Worm (Caenorhabditis elegans) whole organism, young adult: ENCODE data around the gene eco-1.

Source experiments
- B0261.1 ChIP-seq: sonication (generic microtip); optimal IDR thresholded peaks from 2 replicates; lab custom pipeline; 2016; ENCODE audit warnings: mild to moderate bottlenecking, missing genetic modification characterization, moderate library complexity, missing compliant biosample characterization
- B0336.3 ChIP-seq: fragments of 200-800 bp; sonication (Bioruptor generic); IDR thresholded peaks from 2 replicates; pipeline ENCODE4 v1.3.6; 2022; ENCODE audit warnings: missing genetic modification characterization, missing compliant biosample characterization
- F22D6.2 ChIP-seq: sonication (generic microtip); optimal IDR thresholded peaks from 2 replicates; lab custom pipeline; 2016; ENCODE audit warnings: mild to moderate bottlenecking, missing genetic modification characterization, missing compliant biosample characterization
- F33H1.4 ChIP-seq: fragments of 200-800 bp; sonication (Bioruptor generic); IDR thresholded peaks from 2 replicates; pipeline ENCODE4 v1.3.6; 2022; ENCODE audit warnings: missing genetic modification reagents, missing genetic modification characterization, missing compliant biosample characterization
- F55B11.4 ChIP-seq: sonication (generic microtip); optimal IDR thresholded peaks from 2 replicates; lab custom pipeline; 2016; ENCODE audit warnings: missing compliant biosample characterization, missing genetic modification characterization, borderline replicate concordance; ENCODE audit not compliant: insufficient read depth
- F57A8.1 ChIP-seq: fragments of 200-800 bp; sonication (Bioruptor generic); optimal IDR thresholded peaks from 2 replicates; lab custom pipeline; 2018; ENCODE audit warnings: mild to moderate bottlenecking, missing genetic modification characterization, moderate library complexity, missing compliant biosample characterization
- F57C9.4 ChIP-seq: sonication (generic microtip); optimal IDR thresholded peaks from 2 replicates; lab custom pipeline; 2017; ENCODE audit warnings: mild to moderate bottlenecking, missing genetic modification characterization, missing compliant biosample characterization
- T26A5.8 ChIP-seq: sonication (generic microtip); optimal IDR thresholded peaks from 2 replicates; lab custom pipeline; 2016; ENCODE audit warnings: missing genetic modification characterization, missing compliant biosample characterization
- Y53G8AR.9 ChIP-seq: fragments of 200-800 bp; sonication (Bioruptor generic); conservative IDR thresholded peaks from 2 replicates; pipeline ENCODE4 v1.3.6; 2022; ENCODE audit warnings: missing genetic modification reagents, missing genetic modification characterization, missing compliant biosample characterization
- Y56A3A.18 ChIP-seq: fragments of 200-800 bp; sonication (Bioruptor generic); IDR thresholded peaks from 2 replicates; pipeline ENCODE4 v1.3.6; 2022; ENCODE audit warnings: missing genetic modification reagents, missing genetic modification characterization, missing compliant biosample characterization
- Y95B8A.8 ChIP-seq: fragments of 200-800 bp; sonication (Bioruptor generic); IDR thresholded peaks from 2 replicates; pipeline ENCODE4 v1.3.6; 2022; ENCODE audit warnings: missing genetic modification reagents, missing genetic modification characterization, missing compliant biosample characterization
- ZK185.1 ChIP-seq: sonication (generic microtip); optimal IDR thresholded peaks from 2 replicates; lab custom pipeline; 2016; ENCODE audit warnings: mild to moderate bottlenecking, missing genetic modification characterization, missing compliant biosample characterization; ENCODE audit not compliant: poor library complexity, severe bottlenecking
- ama-1 ChIP-seq, 3 experiments: fragments of 150-350 bp in 1 of 3; sonication (generic microtip) in 2 of 3; optimal IDR thresholded peaks; 2 replicates each; lab custom pipeline; 2014 to 2018; ENCODE audit warnings: missing biosample characterization in 2 of 3, missing genetic modification characterization in 2 of 3, missing genetic modification reagents in 2 of 3
- aptf-3 ChIP-seq: fragments of 200-800 bp; sonication (Bioruptor generic); IDR thresholded peaks from 2 replicates; pipeline ENCODE4 v1.3.6; 2022; ENCODE audit warnings: missing genetic modification characterization, missing compliant biosample characterization
- atf-7 ChIP-seq: sonication (generic microtip); optimal IDR thresholded peaks from 2 replicates; lab custom pipeline; 2017; ENCODE audit warnings: mild to moderate bottlenecking, missing genetic modification characterization, missing compliant biosample characterization
- attf-6 ChIP-seq: fragments of 200-800 bp; sonication (Bioruptor generic); IDR thresholded peaks from 2 replicates; pipeline ENCODE4 v1.3.6; 2022; ENCODE audit warnings: missing genetic modification reagents, missing genetic modification characterization, missing compliant biosample characterization
- ceh-79 ChIP-seq: sonication (generic microtip); optimal IDR thresholded peaks from 2 replicates; lab custom pipeline; 2017; ENCODE audit warnings: mild to moderate bottlenecking, missing genetic modification characterization, missing compliant biosample characterization
- ceh-91 ChIP-seq: fragments of 200-800 bp; sonication (Bioruptor generic); IDR thresholded peaks from 2 replicates; pipeline ENCODE4 v1.3.6; 2022; ENCODE audit warnings: missing genetic modification reagents, missing genetic modification characterization, missing compliant biosample characterization
- dpff-1 ChIP-seq: sonication (generic microtip); optimal IDR thresholded peaks from 2 replicates; lab custom pipeline; 2017; ENCODE audit warnings: mild to moderate bottlenecking, missing genetic modification characterization, missing compliant biosample characterization
- egl-44 ChIP-seq: fragments of 200-800 bp; sonication (Bioruptor generic); IDR thresholded peaks from 2 replicates; pipeline ENCODE4 v1.3.6; 2022; ENCODE audit warnings: missing genetic modification reagents, missing genetic modification characterization, missing compliant biosample characterization
- ekl-4 ChIP-seq: fragments of 200-800 bp; sonication (Bioruptor generic); IDR thresholded peaks from 2 replicates; pipeline ENCODE4 v1.3.6; 2022; ENCODE audit warnings: missing genetic modification reagents, missing genetic modification characterization, missing compliant biosample characterization
- ets-4 ChIP-seq: fragments of 200-800 bp; sonication (Bioruptor generic); optimal IDR thresholded peaks from 2 replicates; lab custom pipeline; 2018; ENCODE audit warnings: mild to moderate bottlenecking, missing genetic modification characterization, missing compliant biosample characterization
- gei-17 ChIP-seq: fragments of 200-800 bp; sonication (Bioruptor generic); optimal IDR thresholded peaks from 2 replicates; lab custom pipeline; 2018; ENCODE audit warnings: mild to moderate bottlenecking, missing genetic modification characterization, missing compliant biosample characterization
- hlh-26 ChIP-seq: fragments of 200-800 bp; sonication (Bioruptor generic); conservative IDR thresholded peaks from 2 replicates; pipeline ENCODE4 v1.3.6; 2022; ENCODE audit warnings: missing genetic modification reagents, missing genetic modification characterization, missing compliant biosample characterization
- hsf-1 ChIP-seq: fragments of 200-800 bp; sonication (Bioruptor generic); IDR thresholded peaks from 2 replicates; pipeline ENCODE4 v1.3.6; 2022; ENCODE audit warnings: missing genetic modification reagents, missing genetic modification characterization, missing compliant biosample characterization
- lin-26 ChIP-seq: fragments of 200-800 bp; sonication (Bioruptor generic); IDR thresholded peaks from 2 replicates; pipeline ENCODE4 v1.3.6; 2022; ENCODE audit warnings: missing genetic modification reagents, missing genetic modification characterization, missing compliant biosample characterization
- lin-40 ChIP-seq: sonication (generic microtip); optimal IDR thresholded peaks from 2 replicates; lab custom pipeline; 2016; ENCODE audit warnings: missing genetic modification characterization, mild to moderate bottlenecking, missing compliant biosample characterization, missing genotype, missing genetic modification reagents
- madf-8 ChIP-seq: fragments of 200-800 bp; sonication (Bioruptor generic); conservative IDR thresholded peaks from 2 replicates; pipeline ENCODE4 v1.3.6; 2022; ENCODE audit warnings: missing genetic modification reagents, missing genetic modification characterization, missing compliant biosample characterization
- mel-28 ChIP-seq: sonication (generic microtip); optimal IDR thresholded peaks from 2 replicates; lab custom pipeline; 2016; ENCODE audit warnings: borderline replicate concordance, mild to moderate bottlenecking, missing genetic modification characterization, missing compliant biosample characterization
- mxl-1 ChIP-seq: sonication (generic microtip); optimal IDR thresholded peaks from 2 replicates; lab custom pipeline; 2016; ENCODE audit warnings: missing genetic modification characterization, missing compliant biosample characterization
- nfyb-1 ChIP-seq: fragments of 200-800 bp; sonication (Bioruptor generic); IDR thresholded peaks from 2 replicates; pipeline ENCODE4 v1.3.6; 2022; ENCODE audit warnings: missing genetic modification reagents, missing genetic modification characterization, missing compliant biosample characterization
- nhr-90 ChIP-seq: sonication (generic microtip); optimal IDR thresholded peaks from 2 replicates; lab custom pipeline; 2016; ENCODE audit warnings: missing genotype, mild to moderate bottlenecking, missing genetic modification characterization, missing compliant biosample characterization
- pbrm-1 ChIP-seq: fragments of 200-800 bp; sonication (Bioruptor generic); IDR thresholded peaks from 2 replicates; pipeline ENCODE4 v1.3.6; 2022; ENCODE audit warnings: missing genetic modification reagents, missing genetic modification characterization, missing compliant biosample characterization
- pha-4 ChIP-seq: fragments of 150-350 bp; sonication (generic microtip); optimal IDR thresholded peaks from 2 replicates; lab custom pipeline; 2014; ENCODE audit warnings: missing biosample characterization, missing genetic modification reagents, missing genetic modification characterization
- repo-1 ChIP-seq: sonication (generic microtip); optimal IDR thresholded peaks from 2 replicates; lab custom pipeline; 2017; ENCODE audit warnings: mild to moderate bottlenecking, missing genetic modification characterization, missing compliant biosample characterization
- rpc-1 ChIP-seq, 2 experiments: fragments of 150-350 bp in 1 of 2; sonication (generic microtip) in 1 of 2; optimal IDR thresholded peaks; 2 replicates each; lab custom pipeline; 2014 to 2018; ENCODE audit warnings: missing biosample characterization in 1 of 2, missing genetic modification characterization in 1 of 2, missing genetic modification reagents in 1 of 2, missing genotype in 1 of 2
- snpc-4 ChIP-seq, 5 experiments: fragments of 150-350 bp in 1 of 5; sonication (generic microtip) in 4 of 5; optimal IDR thresholded peaks; 2 replicates each; lab custom pipeline; 2014 to 2018; ENCODE audit warnings: missing genetic modification characterization in 5 of 5, missing biosample characterization in 3 of 5, antibody characterized with exemption in 2 of 5, mild to moderate bottlenecking in 2 of 5, missing compliant biosample characterization in 2 of 5, missing genotype in 2 of 5, moderate library complexity in 2 of 5, missing genetic modification reagents in 1 of 5
- somi-1 ChIP-seq: fragments of 200-800 bp; sonication (Bioruptor generic); optimal IDR thresholded peaks from 2 replicates; lab custom pipeline; 2018; ENCODE audit warnings: mild to moderate bottlenecking, missing genetic modification characterization, missing compliant biosample characterization
- tbp1 ChIP-seq: fragments of 200-800 bp; sonication (Bioruptor generic); optimal IDR thresholded peaks from 2 replicates; lab custom pipeline; 2018; ENCODE audit warnings: mild to moderate bottlenecking, missing genetic modification characterization, missing compliant biosample characterization
- tbx-9 ChIP-seq: sonication (generic microtip); optimal IDR thresholded peaks from 2 replicates; lab custom pipeline; 2016; ENCODE audit warnings: borderline replicate concordance, missing genetic modification characterization, inconsistent platforms, missing compliant biosample characterization
- tlf-1 ChIP-seq: fragments of 200-800 bp; sonication (Bioruptor generic); optimal IDR thresholded peaks from 2 replicates; lab custom pipeline; 2018; ENCODE audit warnings: mild to moderate bottlenecking, missing genetic modification characterization, missing compliant biosample characterization
- zim-3 ChIP-seq: sonication (generic microtip); optimal IDR thresholded peaks from 2 replicates; lab custom pipeline; 2017; ENCODE audit warnings: mild to moderate bottlenecking, missing genetic modification characterization, moderate library complexity, missing compliant biosample characterization
- ztf-18 ChIP-seq: sonication (generic microtip); optimal IDR thresholded peaks from 2 replicates; lab custom pipeline; 2016; ENCODE audit warnings: missing genotype, mild to moderate bottlenecking, missing genetic modification characterization, missing compliant biosample characterization
- ztf-28 ChIP-seq: fragments of 200-800 bp; sonication (Bioruptor generic); IDR thresholded peaks from 2 replicates; pipeline ENCODE4 v1.3.6; 2022; ENCODE audit warnings: missing genetic modification reagents, missing genetic modification characterization, missing compliant biosample characterization
- ztf-3 ChIP-seq: fragments of 200-800 bp; sonication (Bioruptor generic); optimal IDR thresholded peaks from 2 replicates; lab custom pipeline; 2018; ENCODE audit warnings: mild to moderate bottlenecking, missing genetic modification characterization, missing compliant biosample characterization

The eco-1 gene

DNA sequence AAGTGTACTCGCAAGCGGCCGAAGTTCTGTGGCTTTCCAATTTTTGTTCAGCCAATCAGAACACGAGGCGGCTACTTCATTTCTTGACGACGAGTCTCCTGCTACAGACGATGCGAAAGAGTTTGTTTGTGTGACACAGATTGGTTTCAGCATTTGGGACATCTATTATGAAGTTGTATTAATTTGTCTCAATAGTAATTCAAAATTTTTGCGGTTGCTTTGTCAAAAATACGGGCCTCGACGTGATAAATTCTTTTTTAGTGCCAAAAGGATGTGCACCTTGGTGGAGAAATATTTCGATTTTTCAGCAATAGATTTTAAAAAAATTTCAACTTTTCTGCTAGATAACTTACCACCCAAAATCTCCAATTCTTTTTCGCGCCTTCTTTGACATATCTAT lies 11.7 kb upstream of the eco-1 start:
- TF ChIP-seq aptf-3 (no peak), gei-17 (no peak), repo-1 (no peak), rpc-1 (optimal IDR thresholded peaks at IDR 0.05; lab: Kevin White, UChicago) (no peak), rpc-1 (tag; optimal IDR thresholded peaks at IDR 0.05; lab: Kevin White, UChicago) (no peak), ztf-3 (GFP tag; lab: Kevin White, UChicago) (no peak), tbp1 (GFP tag; lab: Kevin White, UChicago) (peak; percentile 25), zim-3 (tag; lab: Kevin White, UChicago) (no peak), ztf-28 (GFP tag; lab: Robert Waterston, UW) (no peak)

DNA sequence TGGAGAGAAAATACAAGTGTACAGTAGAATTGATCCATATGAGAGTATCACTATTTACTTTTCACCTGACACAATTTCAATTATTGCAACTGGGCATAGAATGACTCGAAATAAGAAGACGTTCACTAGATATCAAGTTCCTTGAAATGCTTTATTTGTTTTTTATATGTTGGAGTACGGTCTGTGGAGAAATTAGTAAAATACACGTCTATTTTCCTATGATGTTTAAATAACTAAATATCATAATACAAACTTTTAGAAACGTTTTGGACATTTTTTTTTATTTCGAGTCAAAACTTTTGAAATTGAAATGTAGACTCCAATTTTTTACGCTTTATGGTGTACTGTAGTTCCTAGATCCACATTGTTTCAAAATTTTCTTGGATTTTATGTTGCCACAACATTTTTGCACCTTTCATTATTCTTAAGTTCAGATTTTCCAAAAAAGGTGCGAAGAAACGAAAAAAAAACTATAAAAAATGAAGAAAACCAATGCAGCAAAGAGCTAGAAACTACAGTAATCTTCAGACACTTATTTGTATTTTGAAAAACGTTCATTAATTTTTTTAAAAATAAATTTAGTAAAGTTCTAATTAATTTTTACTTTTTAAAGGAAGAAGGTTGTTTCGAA lies 10.6 kb upstream of the eco-1 start:
- TF ChIP-seq ztf-18 (tag; lab: Kevin White, UChicago) (no peak), Y95B8A.8 (GFP tag; lab: Robert Waterston, UW) (0 out of 2 replicates have a peak, but pooled peaks have one; percentile 11), B0336.3 (GFP tag; lab: Robert Waterston, UW) (0 out of 2 replicates have a peak, but pooled peaks have one; percentile 13), ama-1 (optimal IDR thresholded peaks at IDR 0.05; lab: Kevin White, UChicago) (peak; percentile 41), ama-1 (GFP tag; optimal IDR thresholded peaks at IDR 0.05; lab: Kevin White, UChicago) (no peak), nhr-90 (tag; lab: Kevin White, UChicago) (no peak), ceh-91 (GFP tag; lab: Robert Waterston, UW) (no peak), tbx-9 (tag; lab: Kevin White, UChicago) (no peak), madf-8 (GFP tag; lab: Robert Waterston, UW) (no peak), T26A5.8 (tag; lab: Kevin White, UChicago) (peak; percentile 21), hsf-1 (GFP tag; lab: Robert Waterston, UW) (no peak), somi-1 (GFP tag; lab: Kevin White, UChicago) (peak; percentile 34), egl-44 (GFP tag; lab: Robert Waterston, UW) (no peak), pha-4 (no peak), ztf-28 (GFP tag; lab: Robert Waterston, UW) (no peak), snpc-4 (GFP tag; optimal IDR thresholded peaks at IDR 0.05; lab: Kevin White, UChicago) (no peak), snpc-4 (tag; optimal IDR thresholded peaks at IDR 0.05; lab: Kevin White, UChicago) (no peak), tlf-1 (GFP tag; lab: Kevin White, UChicago) (no peak), ets-4 (GFP tag; lab: Kevin White, UChicago) (no peak), F57A8.1 (GFP tag; lab: Kevin White, UChicago) (no peak), mxl-1 (tag; lab: Kevin White, UChicago) (no peak), F57C9.4 (tag; lab: Kevin White, UChicago) (peak; percentile 45), ceh-79 (tag; lab: Kevin White, UChicago) (no peak), F55B11.4 (tag; lab: Kevin White, UChicago) (no peak), ztf-3 (GFP tag; lab: Kevin White, UChicago) (no peak), lin-26 (GFP tag; lab: Robert Waterston, UW) (peak; percentile 14; the same call in 1 of the 2 replicates), pbrm-1 (GFP tag; lab: Robert Waterston, UW) (0 out of 2 replicates have a peak, but pooled peaks have one; percentile 36), dpff-1 (tag; lab: Kevin White, UChicago) (no peak), mel-28 (tag; lab: Kevin White, UChicago) (no peak), Y53G8AR.9 (no peak), B0261.1 (tag; lab: Kevin White, UChicago) (no peak), repo-1 (peak; percentile 76), ZK185.1 (tag; lab: Kevin White, UChicago) (no peak), hlh-26 (GFP tag; lab: Robert Waterston, UW) (no peak), F22D6.2 (tag; lab: Kevin White, UChicago) (no peak), ekl-4 (GFP tag; lab: Robert Waterston, UW) (no peak), F33H1.4 (no peak), attf-6 (no peak), Y56A3A.18 (0 out of 2 replicates have a peak, but pooled peaks have one; percentile 47), nfyb-1 (GFP tag; lab: Robert Waterston, UW) (no peak), lin-40 (tag; lab: Kevin White, UChicago) (peak; percentile 48), atf-7 (tag; lab: Kevin White, UChicago) (no peak)
